Worm (Caenorhabditis elegans) whole organism, L3 larva: ENCODE data around the gene cah-1.

Source experiments
- R02D3.7 ChIP-seq: fragments of 150-350 bp; optimal IDR thresholded peaks from 2 replicates; lab custom pipeline; 2014; ENCODE audit warnings: missing biosample characterization, missing genetic modification characterization
- ZK546.5 ChIP-seq: sonication (generic microtip); optimal IDR thresholded peaks from 2 replicates; lab custom pipeline; 2017; ENCODE audit warnings: missing biosample characterization, missing genetic modification characterization
- aly-2 ChIP-seq: fragments of 150-350 bp; optimal IDR thresholded peaks from 2 replicates; lab custom pipeline; 2014; ENCODE audit warnings: missing biosample characterization, missing genetic modification characterization
- ama-1 ChIP-seq: fragments of 150-350 bp; optimal IDR thresholded peaks from 2 replicates; lab custom pipeline; 2018
- ceh-28 ChIP-seq: fragments of 150-350 bp; optimal IDR thresholded peaks from 2 replicates; lab custom pipeline; 2014; ENCODE audit warnings: missing biosample characterization, missing genetic modification reagents, missing genetic modification characterization
- ceh-82 ChIP-seq: fragments of 150-350 bp; optimal IDR thresholded peaks from 2 replicates; lab custom pipeline; 2014; ENCODE audit warnings: missing biosample characterization, missing genetic modification characterization
- ceh-9 ChIP-seq: sonication (generic microtip); optimal IDR thresholded peaks from 2 replicates; lab custom pipeline; 2018; ENCODE audit warnings: missing biosample characterization, missing genetic modification characterization
- daf-12 ChIP-seq: fragments of 150-350 bp; optimal IDR thresholded peaks from 2 replicates; lab custom pipeline; 2014; ENCODE audit warnings: missing biosample characterization, missing genetic modification reagents, missing genetic modification characterization
- egl-5 ChIP-seq: fragments of 150-350 bp; optimal IDR thresholded peaks from 2 replicates; lab custom pipeline; 2017; ENCODE audit warnings: missing biosample characterization, missing genetic modification reagents, missing genetic modification characterization, inconsistent platforms
- elt-1 ChIP-seq: fragments of 150-350 bp; optimal IDR thresholded peaks from 2 replicates; lab custom pipeline; 2014; ENCODE audit warnings: missing biosample characterization, missing genetic modification characterization
- eor-1 ChIP-seq, 2 experiments: fragments of 150-350 bp; optimal IDR thresholded peaks; 2 replicates each; lab custom pipeline; 2014 to 2018; ENCODE audit warnings: missing biosample characterization in 2 of 2, missing genetic modification characterization in 2 of 2
- fkh-2 ChIP-seq: fragments of 150-350 bp; optimal IDR thresholded peaks from 2 replicates; lab custom pipeline; 2014; ENCODE audit warnings: missing biosample characterization, missing genetic modification reagents, missing genetic modification characterization
- hmg-11 ChIP-seq: sonication (generic microtip); optimal IDR thresholded peaks from 2 replicates; lab custom pipeline; 2016; ENCODE audit warnings: missing genetic modification characterization, missing compliant biosample characterization
- jun-1 ChIP-seq: fragments of 150-350 bp; optimal IDR thresholded peaks from 2 replicates; lab custom pipeline; 2014; ENCODE audit warnings: missing biosample characterization, missing genetic modification reagents, missing genetic modification characterization
- lin-15B ChIP-seq: fragments of 150-350 bp; optimal IDR thresholded peaks from 2 replicates; lab custom pipeline; 2014; ENCODE audit warnings: missing biosample characterization, missing genetic modification characterization
- lin-39 ChIP-seq: fragments of 150-350 bp; optimal IDR thresholded peaks from 2 replicates; lab custom pipeline; 2018; ENCODE audit warnings: missing biosample characterization, missing genetic modification reagents, missing genetic modification characterization
- lsy-12 ChIP-seq: sonication (generic microtip); optimal IDR thresholded peaks from 2 replicates; lab custom pipeline; 2016; ENCODE audit warnings: mild to moderate bottlenecking, missing genetic modification characterization, missing compliant biosample characterization
- mml-1 ChIP-seq: fragments of 150-350 bp; sonication (generic microtip); optimal IDR thresholded peaks from 3 replicates; lab custom pipeline; 2014; ENCODE audit warnings: missing biosample characterization, missing genetic modification characterization
- nfya-1 ChIP-seq: sonication (generic microtip); optimal IDR thresholded peaks from 2 replicates; lab custom pipeline; 2017; ENCODE audit warnings: missing genetic modification characterization, mild to moderate bottlenecking, missing compliant biosample characterization, antibody characterized with exemption, moderate library complexity; ENCODE audit not compliant: insufficient read depth
- nhr-11 ChIP-seq: fragments of 150-350 bp; optimal IDR thresholded peaks from 2 replicates; lab custom pipeline; 2014; ENCODE audit warnings: missing biosample characterization, missing genetic modification characterization
- nhr-12 ChIP-seq: fragments of 150-350 bp; optimal IDR thresholded peaks from 2 replicates; lab custom pipeline; 2014; ENCODE audit warnings: missing biosample characterization, missing genetic modification characterization
- nhr-23 ChIP-seq: fragments of 150-350 bp; optimal IDR thresholded peaks from 2 replicates; lab custom pipeline; 2014; ENCODE audit warnings: missing biosample characterization, missing genetic modification reagents, missing genetic modification characterization
- nhr-237 ChIP-seq: fragments of 150-350 bp; optimal IDR thresholded peaks from 2 replicates; lab custom pipeline; 2014; ENCODE audit warnings: missing biosample characterization, missing genetic modification characterization
- nhr-25 ChIP-seq: sonication (generic microtip); optimal IDR thresholded peaks from 2 replicates; lab custom pipeline; 2017; ENCODE audit warnings: missing biosample characterization, missing genetic modification characterization
- nhr-67 ChIP-seq: fragments of 150-350 bp; optimal IDR thresholded peaks from 2 replicates; lab custom pipeline; 2014; ENCODE audit warnings: missing biosample characterization, missing genetic modification characterization
- nhr-76 ChIP-seq: fragments of 150-350 bp; sonication (generic microtip); optimal IDR thresholded peaks from 5 replicates; lab custom pipeline; 2014; ENCODE audit warnings: missing biosample characterization, missing genetic modification characterization
- pha-4 ChIP-seq: fragments of 150-350 bp; optimal IDR thresholded peaks from 2 replicates; lab custom pipeline; 2014; ENCODE audit warnings: missing biosample characterization, missing genetic modification reagents, missing genetic modification characterization
- pqm-1 ChIP-seq: fragments of 150-350 bp; optimal IDR thresholded peaks from 2 replicates; lab custom pipeline; 2017; ENCODE audit warnings: missing biosample characterization, missing genetic modification characterization, inconsistent platforms
- sea-2 ChIP-seq: fragments of 150-350 bp; sonication (generic microtip); optimal IDR thresholded peaks from 4 replicates; lab custom pipeline; 2014; ENCODE audit warnings: missing biosample characterization, missing genetic modification reagents, missing genetic modification characterization
- tbx-2 ChIP-seq: sonication (generic microtip); optimal IDR thresholded peaks from 2 replicates; lab custom pipeline; 2016; ENCODE audit warnings: mild to moderate bottlenecking, missing genetic modification characterization, missing compliant biosample characterization
- unc-62 ChIP-seq: fragments of 150-350 bp; sonication (generic microtip); optimal IDR thresholded peaks from 4 replicates; lab custom pipeline; 2014; ENCODE audit warnings: missing biosample characterization, missing genetic modification reagents, missing genetic modification characterization
- zag-1 ChIP-seq: fragments of 150-350 bp; optimal IDR thresholded peaks from 2 replicates; lab custom pipeline; 2014; ENCODE audit warnings: missing biosample characterization, missing genetic modification characterization
- ztf-11 ChIP-seq: fragments of 150-350 bp; optimal IDR thresholded peaks from 2 replicates; lab custom pipeline; 2014; ENCODE audit warnings: missing biosample characterization, missing genetic modification characterization

cah-1 gene

DNA sequence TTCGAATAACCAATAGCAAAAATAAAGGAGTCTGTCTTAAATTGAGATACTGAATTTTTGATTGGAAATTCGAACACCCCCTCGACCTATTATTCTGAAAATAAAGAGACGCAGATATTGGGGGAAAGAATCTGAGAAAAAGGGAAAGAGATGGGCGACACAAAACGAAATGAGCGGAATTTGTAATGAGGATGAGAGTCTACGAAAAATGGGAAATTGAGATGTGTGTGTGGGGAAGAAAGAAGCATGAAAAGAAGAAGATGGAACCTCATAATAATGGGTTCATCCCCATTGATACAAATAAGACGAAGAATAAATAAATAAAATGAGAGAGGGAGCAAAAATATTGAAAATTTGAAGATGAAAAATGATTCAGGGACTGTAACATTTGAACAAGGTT is at the start of gene cah-1:
Gene cah-1, minus strand, starts transcription at position 101 of the 400 bp plus-strand sequence.
- TF ChIP-seq hmg-11 (tag; lab: Kevin White, UChicago) (no peak), lin-15B (tag; lab: Kevin White, UChicago) (peak; percentile 68)

DNA sequence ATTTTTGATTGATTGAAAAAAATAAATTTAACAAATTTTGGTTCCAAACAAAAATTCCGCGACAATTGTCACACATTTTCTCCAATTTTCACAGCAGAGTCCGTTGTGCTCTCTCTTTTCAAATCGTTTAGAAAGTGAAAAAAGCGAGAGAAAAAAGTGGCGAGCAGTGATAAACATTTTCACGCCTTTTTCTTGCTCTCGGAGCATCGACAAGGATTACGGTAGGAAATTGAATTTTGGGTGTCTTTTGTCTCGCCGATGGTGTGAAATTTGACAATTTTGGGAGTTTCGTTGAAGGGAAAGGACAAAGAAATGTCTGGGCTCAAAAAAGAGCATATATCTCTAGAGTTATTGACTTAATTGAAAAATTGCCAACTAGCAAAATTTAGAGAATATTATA is 49.1 kb upstream of the cah-1 start:
- TF ChIP-seq nhr-12 = no peak
- no peak for TF ChIP-seq R02D3.7 (tag; lab: Kevin White, UChicago)
- peak; percentile 23 for TF ChIP-seq tbx-2
- TF ChIP-seq nfya-1 = peak; percentile 49
- no peak for TF ChIP-seq nhr-11 (tag; lab: Kevin White, UChicago)
- TF ChIP-seq, all 47 proteins: peak for 2

DNA sequence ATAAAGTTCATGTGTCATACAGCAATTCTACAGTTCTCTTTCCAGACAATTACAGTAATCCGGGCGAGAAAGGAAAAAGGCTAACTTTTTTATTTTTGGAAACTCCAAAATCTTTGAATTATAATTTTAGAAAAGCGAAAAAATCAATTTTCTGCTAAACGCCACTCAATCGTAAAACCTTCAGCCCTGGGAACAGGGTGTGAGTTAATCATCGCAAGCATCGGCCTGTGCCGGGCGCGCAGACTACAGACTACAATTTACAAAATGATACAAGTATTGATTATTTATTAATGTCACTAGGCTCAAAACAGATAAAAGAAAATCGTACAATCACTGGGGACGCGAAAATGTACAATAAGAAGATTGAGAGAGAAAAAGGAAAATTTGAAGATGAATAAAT is 45.2 kb upstream of the cah-1 start:
- no peak for TF ChIP-seq ceh-28 (tag; lab: Kevin White, UChicago)
- TF ChIP-seq ceh-82 (tag; lab: Kevin White, UChicago) = no peak
- TF ChIP-seq daf-12 (tag; lab: Kevin White, UChicago) = no peak
- TF ChIP-seq ama-1 (lab: Kevin White, UChicago) = no peak
- TF ChIP-seq lsy-12 = no peak
- no peak for TF ChIP-seq ZK546.5
- TF ChIP-seq jun-1 (tag; lab: Kevin White, UChicago) = no peak
- no peak for TF ChIP-seq tbx-2
- TF ChIP-seq ceh-9 (tag; lab: Kevin White, UChicago) = no peak
- no peak for TF ChIP-seq mml-1 (tag; lab: Kevin White, UChicago)
- no peak for TF ChIP-seq fkh-2 (tag; lab: Kevin White, UChicago)
- TF ChIP-seq elt-1 (tag; lab: Kevin White, UChicago) = no peak
- TF ChIP-seq ztf-11 (tag; lab: Kevin White, UChicago) = no peak
- TF ChIP-seq zag-1 (tag; lab: Kevin White, UChicago) = no peak
- no peak for TF ChIP-seq nhr-12
- TF ChIP-seq aly-2 (tag; lab: Kevin White, UChicago) = no peak
- no peak for TF ChIP-seq hmg-11 (tag; lab: Kevin White, UChicago)
- TF ChIP-seq nhr-237 = no peak
- TF ChIP-seq nhr-25 (tag; lab: Kevin White, UChicago) = no peak
- no peak for TF ChIP-seq sea-2 (GFP tag; lab: Kevin White, UChicago)

DNA sequence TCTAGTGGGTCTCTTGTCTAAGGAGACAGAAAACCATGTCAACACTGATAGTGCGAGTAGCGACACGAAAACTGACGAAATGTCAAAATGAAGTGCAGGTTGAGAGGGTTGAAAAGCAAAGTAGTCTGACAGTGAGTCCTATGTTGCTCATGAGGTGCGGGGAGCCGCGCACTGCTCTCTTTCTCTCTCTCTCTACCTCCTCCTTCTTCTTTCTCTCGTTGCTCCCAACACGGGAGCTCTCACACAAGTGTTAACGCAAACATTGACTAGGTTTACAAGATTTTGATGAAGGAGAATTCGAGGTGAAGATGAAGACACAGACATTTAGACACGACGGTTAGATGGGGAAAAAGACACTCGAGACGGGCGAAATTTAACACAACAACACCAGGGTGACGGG is 43.8 kb upstream of the cah-1 start:
- TF ChIP-seq tbx-2 = peak; percentile 80
- no peak for TF ChIP-seq ama-1 (lab: Kevin White, UChicago)
- TF ChIP-seq pha-4 (tag; lab: Kevin White, UChicago) = peak; percentile 84

DNA sequence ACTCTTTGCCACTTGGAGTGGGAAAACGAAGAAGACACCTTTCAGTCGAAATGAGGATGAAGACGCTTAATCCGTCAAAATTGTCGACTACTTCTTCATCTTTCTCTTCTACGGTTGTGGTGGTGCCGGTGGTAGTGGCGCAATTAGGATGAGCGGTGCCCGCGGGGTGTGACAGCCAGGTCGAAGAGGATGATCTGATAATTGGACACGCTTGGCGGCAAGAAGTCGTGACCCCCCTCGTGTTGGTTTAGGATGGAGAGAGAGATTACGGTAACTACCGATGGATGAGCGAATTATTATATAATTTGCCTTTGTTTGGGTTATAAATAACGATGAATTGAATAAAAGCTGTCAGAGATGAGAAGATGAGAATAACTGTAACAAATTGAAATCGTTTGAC is 41.6 kb upstream of the cah-1 start:
- TF ChIP-seq lin-39 (tag; lab: Kevin White, UChicago) (no peak), eor-1 (tag; optimal IDR thresholded peaks at IDR 0.05; lab: Kevin White, UChicago) (no peak), egl-5 (tag; lab: Kevin White, UChicago) (no peak), ceh-82 (tag; lab: Kevin White, UChicago) (no peak), nhr-76 (no peak), tbx-2 (peak; percentile 75)
- TF ChIP-seq, all 47 proteins: peak for 1

DNA sequence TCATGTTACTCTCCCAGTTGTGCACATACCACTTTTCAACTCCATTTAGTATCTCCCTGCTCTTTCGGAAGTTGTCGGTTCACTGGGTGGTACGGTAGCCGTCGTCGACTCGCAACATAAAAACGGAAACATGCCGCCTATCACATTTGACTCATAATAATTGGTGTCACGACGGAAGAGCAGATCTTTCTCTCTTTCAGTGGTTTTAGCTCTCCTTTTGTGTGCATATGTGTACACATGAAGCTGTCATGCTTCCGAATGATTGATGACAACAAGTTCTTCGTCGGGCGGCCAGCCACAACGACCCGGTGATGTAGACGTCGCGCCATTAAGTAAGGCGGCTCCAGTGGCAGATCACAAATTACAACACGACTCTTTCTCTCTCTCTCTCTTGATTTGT is 40.3 kb upstream of the cah-1 start:
- no peak for TF ChIP-seq lsy-12
- TF ChIP-seq tbx-2 = peak; percentile 92
- no peak for TF ChIP-seq elt-1 (tag; lab: Kevin White, UChicago)
- TF ChIP-seq, all 47 proteins: peak for 1

DNA sequence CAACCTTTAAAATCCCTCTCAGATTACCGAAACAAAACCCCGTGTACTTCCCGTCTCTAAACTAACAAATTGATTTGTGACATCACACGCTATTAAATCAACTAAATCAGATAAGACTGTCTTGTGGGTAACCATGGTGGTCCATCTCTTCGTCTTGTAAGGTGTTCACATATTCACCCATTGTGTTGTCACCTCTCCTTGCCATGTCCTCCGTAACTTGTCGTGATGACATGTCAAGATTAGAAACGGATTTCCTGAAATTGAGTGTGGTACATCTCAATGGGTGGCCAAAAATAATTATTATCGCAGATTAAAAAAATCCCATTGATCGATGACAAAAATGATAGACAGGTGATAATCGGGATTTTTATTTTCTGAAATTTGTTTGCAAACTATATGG is 39.0 kb upstream of the cah-1 start:
- TF ChIP-seq unc-62 (GFP tag; lab: Kevin White, UChicago) (no peak), pqm-1 (tag; lab: Kevin White, UChicago) (no peak), nhr-67 (no peak), nhr-23 (tag; lab: Kevin White, UChicago) (no peak)
